Worm (Caenorhabditis elegans): Measurements from ENCODE around the gene tag-290.
A peak's percentile ranks its signal among the peaks of the same experiment; 100 is the strongest.

ce11 chrV:11610481-11610880 is 2.6 kb upstream of the tag-290 start, which contains the start of gene sas-5:
- TF ChIP-seq him-1 (tag; optimal IDR thresholded peaks at IDR 0.05) = no peak
- no peak for TF ChIP-seq dao-5 (tag; optimal IDR thresholded peaks at IDR 0.05)
- TF ChIP-seq W03F9.2 (tag; optimal IDR thresholded peaks at IDR 0.05) = peak; percentile 34

All from whole organism, L4/young adult.